Fruit fly (Drosophila melanogaster): ENCODE measurements around the gene raskol.

raskol gene

dm6 chrX:17726551-17727180, 16.7 kb downstream of the raskol start:
- TF ChIP-seq Myc (optimal IDR thresholded peaks at IDR 0.05) (no peak), insv (optimal IDR thresholded peaks at IDR 0.05) (no peak), h (optimal IDR thresholded peaks at IDR 0.05) (no peak)

dm6 chrX:17728338-17728737, 18.4 kb downstream of the raskol start:
- TF ChIP-seq Myc (optimal IDR thresholded peaks at IDR 0.05) (no peak), psq (optimal IDR thresholded peaks at IDR 0.05) (no peak), ttk (optimal IDR thresholded peaks at IDR 0.05) (no peak), Sin3A (optimal IDR thresholded peaks at IDR 0.05) (no peak), insv (optimal IDR thresholded peaks at IDR 0.05) (no peak), h (optimal IDR thresholded peaks at IDR 0.05) (no peak)

DNA sequence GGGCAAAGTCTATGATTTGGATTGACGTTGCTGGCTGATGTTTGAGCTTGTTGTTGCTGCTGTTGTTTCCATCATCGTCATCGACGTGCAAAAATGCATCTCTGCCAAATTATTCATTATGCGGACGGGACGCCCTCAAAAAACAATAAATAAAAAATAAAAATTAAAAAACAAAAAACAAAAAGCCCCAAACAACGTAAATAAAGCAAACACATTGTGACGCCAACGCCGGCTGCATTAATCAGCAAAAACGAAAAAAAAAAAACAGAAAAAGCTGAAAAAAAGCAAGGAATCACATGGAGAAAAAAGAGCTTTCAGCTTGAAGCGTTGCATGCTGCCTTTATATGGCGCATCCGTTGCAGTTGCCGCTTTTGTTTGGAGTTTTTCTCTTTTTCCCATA, 22.1 kb downstream of the raskol start:
- no peak for TF ChIP-seq insv (optimal IDR thresholded peaks at IDR 0.05)
- no peak for TF ChIP-seq ttk (optimal IDR thresholded peaks at IDR 0.05)
- TF ChIP-seq Myc (optimal IDR thresholded peaks at IDR 0.05): no peak
- TF ChIP-seq h (optimal IDR thresholded peaks at IDR 0.05): no peak
- TF ChIP-seq psq (optimal IDR thresholded peaks at IDR 0.05): no peak
- TF ChIP-seq Sin3A (optimal IDR thresholded peaks at IDR 0.05): no peak

DNA sequence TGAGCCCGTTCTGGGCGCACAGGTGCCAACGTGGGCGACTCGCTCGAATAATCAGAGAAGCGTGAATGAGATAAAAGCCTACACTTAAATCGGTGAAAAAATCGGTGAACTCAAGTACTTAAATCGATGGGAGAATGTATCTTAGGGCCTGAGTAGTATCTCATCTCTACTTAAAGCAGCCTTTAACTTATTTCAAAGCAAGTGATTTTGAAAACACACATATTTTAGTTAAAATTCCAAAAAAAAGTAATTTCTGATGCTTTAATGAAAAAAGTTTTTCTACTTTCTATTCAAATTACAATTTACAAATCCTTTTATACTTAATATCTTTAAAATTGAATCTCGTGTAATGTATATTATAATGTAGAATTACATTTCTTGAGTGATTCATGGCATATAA, 22.7 kb downstream of the raskol start:
- TF ChIP-seq psq (optimal IDR thresholded peaks at IDR 0.05) (no peak), h (optimal IDR thresholded peaks at IDR 0.05) (no peak), Sin3A (optimal IDR thresholded peaks at IDR 0.05) (no peak), ttk (optimal IDR thresholded peaks at IDR 0.05) (no peak), insv (optimal IDR thresholded peaks at IDR 0.05) (no peak), Myc (optimal IDR thresholded peaks at IDR 0.05) (no peak)

DNA sequence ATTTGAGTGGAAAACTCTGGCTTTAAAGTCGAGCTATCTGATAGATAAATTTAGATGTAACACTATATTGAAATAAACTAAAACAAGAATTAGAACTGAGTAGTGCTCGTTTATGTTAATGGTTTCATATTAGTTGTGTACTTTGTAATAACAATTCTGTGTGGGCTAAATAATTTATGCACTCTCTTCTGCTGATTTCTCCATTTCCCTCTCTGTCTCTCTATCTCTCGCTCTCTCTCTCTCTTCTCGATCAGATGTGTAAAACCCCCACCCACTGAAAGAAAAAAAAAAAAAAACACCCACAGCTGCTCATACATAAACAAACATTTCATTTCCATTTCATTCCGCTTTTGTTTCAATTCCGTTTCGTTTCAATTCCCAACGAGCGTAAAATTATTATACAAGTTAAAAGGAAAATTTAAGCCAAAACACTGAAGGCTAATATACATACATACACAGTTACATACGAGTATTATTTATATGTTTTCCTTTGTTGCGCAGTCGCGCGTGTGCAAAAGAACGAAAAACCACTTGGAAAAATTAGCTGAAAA, 23.8 kb downstream of the raskol start:
- no peak for TF ChIP-seq Sin3A (optimal IDR thresholded peaks at IDR 0.05)
- no peak for TF ChIP-seq Myc (optimal IDR thresholded peaks at IDR 0.05)
- no peak for TF ChIP-seq ttk (optimal IDR thresholded peaks at IDR 0.05)
- TF ChIP-seq insv (optimal IDR thresholded peaks at IDR 0.05): no peak
- no peak for TF ChIP-seq h (optimal IDR thresholded peaks at IDR 0.05)
- TF ChIP-seq psq (optimal IDR thresholded peaks at IDR 0.05): no peak

DNA sequence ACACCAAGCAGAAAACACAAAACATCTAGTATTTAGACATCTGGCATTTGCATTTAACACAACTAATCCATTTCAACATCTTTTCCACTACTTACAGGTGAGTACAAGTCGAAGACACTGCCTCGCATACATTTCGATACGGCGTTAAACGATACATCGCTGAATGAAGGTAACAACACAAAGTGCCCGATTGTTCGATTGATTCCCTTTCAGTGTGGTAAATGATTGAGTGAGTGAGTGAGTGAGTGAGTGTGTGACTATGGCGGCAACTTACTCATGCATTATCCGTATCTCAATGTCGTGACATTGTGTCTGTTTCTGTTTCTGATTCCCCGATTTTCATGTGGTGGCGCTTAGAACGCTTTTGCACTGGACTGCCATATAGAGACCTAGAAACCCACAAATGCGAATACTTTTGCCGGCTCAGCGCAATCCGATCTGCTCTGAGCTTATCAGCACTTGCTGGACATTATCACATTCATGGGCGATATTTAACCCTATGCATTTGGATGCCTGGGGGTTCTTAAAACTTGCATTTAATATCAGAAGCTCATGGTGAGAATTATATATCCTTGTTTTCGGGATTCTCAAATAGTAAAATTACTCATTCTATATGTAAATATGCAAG, 26.3 kb downstream of the raskol start:
- TF ChIP-seq insv (optimal IDR thresholded peaks at IDR 0.05): no peak
- no peak for TF ChIP-seq h (optimal IDR thresholded peaks at IDR 0.05)
- no peak for TF ChIP-seq Myc (optimal IDR thresholded peaks at IDR 0.05)
- TF ChIP-seq psq (optimal IDR thresholded peaks at IDR 0.05): no peak
- TF ChIP-seq ttk (optimal IDR thresholded peaks at IDR 0.05): no peak
- TF ChIP-seq Sin3A (optimal IDR thresholded peaks at IDR 0.05): no peak

DNA sequence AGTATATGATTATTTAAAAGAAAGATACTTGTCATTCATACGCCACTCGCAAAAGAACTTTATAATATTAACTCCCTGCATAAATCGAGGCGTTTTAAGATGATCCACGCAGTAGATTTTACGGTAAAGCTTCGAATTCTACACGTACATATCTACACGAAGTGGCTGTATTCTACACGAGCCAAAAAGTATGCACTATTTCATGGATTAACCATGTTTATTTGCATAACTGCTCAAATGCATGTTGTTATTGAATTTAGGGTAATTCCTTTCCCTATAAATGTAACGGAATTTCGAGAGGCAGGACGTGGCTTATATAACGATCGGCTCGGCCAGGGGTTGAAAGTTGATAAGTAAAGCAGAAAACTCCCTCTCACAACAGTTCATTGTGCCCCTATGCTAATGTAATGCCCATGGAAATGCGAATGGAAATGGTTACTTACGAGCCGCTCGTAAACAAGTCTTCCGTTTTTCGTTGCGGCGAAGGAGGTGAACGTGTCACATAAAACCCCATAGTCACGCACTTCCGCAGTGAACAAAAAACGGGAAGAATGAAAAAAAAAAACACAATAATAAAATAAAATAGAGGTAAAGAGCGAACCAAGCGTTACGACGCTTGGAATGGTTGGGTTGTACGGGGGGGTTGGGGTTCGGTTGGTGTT, 27.2 kb downstream of the raskol start:
- TF ChIP-seq insv (optimal IDR thresholded peaks at IDR 0.05) (no peak), Myc (optimal IDR thresholded peaks at IDR 0.05) (no peak), Sin3A (optimal IDR thresholded peaks at IDR 0.05) (no peak), h (optimal IDR thresholded peaks at IDR 0.05) (no peak), psq (optimal IDR thresholded peaks at IDR 0.05) (no peak), ttk (optimal IDR thresholded peaks at IDR 0.05) (no peak)

dm6 chrX:17737812-17738473, 28.0 kb downstream of the raskol start:
- TF ChIP-seq psq (optimal IDR thresholded peaks at IDR 0.05) (no peak), h (optimal IDR thresholded peaks at IDR 0.05) (no peak), insv (optimal IDR thresholded peaks at IDR 0.05) (no peak), Myc (optimal IDR thresholded peaks at IDR 0.05) (no peak), Sin3A (optimal IDR thresholded peaks at IDR 0.05) (no peak), ttk (optimal IDR thresholded peaks at IDR 0.05) (no peak)

- no peak for TF ChIP-seq Sin3A (optimal IDR thresholded peaks at IDR 0.05)
- TF ChIP-seq h (optimal IDR thresholded peaks at IDR 0.05): no peak
- TF ChIP-seq Myc (optimal IDR thresholded peaks at IDR 0.05): no peak
- no peak for TF ChIP-seq ttk (optimal IDR thresholded peaks at IDR 0.05)
- TF ChIP-seq psq (optimal IDR thresholded peaks at IDR 0.05): no peak
- no peak for TF ChIP-seq insv (optimal IDR thresholded peaks at IDR 0.05)
Observed at dm6 chrX:17738474-17738838, 28.5 kb downstream of the raskol start.

DNA sequence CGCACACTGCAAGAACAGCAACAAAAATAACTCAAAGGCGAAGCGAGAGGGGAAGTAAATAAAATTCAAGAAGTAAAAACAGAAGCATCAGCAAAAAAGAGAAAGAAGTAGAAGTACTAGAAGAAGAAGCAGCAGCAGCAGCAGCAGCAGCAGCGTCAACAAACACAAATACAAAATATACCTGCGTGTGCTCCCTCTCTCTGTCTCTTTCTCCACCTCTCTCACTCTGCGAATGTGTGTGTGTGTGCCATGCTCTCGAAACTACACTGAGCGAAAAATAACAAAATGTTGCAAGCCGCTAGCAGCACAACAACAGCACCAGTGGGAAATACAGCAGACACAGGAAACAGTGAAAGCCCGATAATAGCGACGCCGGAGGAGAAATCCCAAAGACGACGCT, 29.0 kb downstream of the raskol start:
- TF ChIP-seq insv (optimal IDR thresholded peaks at IDR 0.05): no peak
- TF ChIP-seq Myc (optimal IDR thresholded peaks at IDR 0.05): no peak
- TF ChIP-seq ttk (optimal IDR thresholded peaks at IDR 0.05): no peak
- TF ChIP-seq Sin3A (optimal IDR thresholded peaks at IDR 0.05): no peak
- no peak for TF ChIP-seq h (optimal IDR thresholded peaks at IDR 0.05)
- TF ChIP-seq psq (optimal IDR thresholded peaks at IDR 0.05): no peak

DNA sequence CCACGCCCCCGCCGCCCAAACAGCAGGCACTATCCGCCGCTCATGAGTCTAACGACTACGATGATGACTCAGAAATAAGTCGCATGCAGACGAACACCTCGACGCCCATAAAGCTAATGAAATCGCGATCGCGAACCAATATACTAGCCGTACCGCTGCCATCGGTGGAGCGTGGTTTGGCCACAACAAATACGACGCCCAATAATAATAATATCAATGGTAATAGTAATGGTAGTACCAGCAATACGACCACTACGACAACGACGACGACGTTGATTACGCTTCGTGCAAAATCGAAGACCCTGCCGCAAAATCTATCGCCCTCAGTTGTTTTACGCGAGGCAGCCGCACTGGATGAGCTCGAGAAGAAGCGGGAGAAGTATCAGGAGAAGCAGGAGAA, 30.0 kb downstream of the raskol start:
- TF ChIP-seq h (optimal IDR thresholded peaks at IDR 0.05): no peak
